Fruit fly (Drosophila melanogaster) whole organism, embryonic: ENCODE results near the gene CG13653.

ENCODE experiments used
- Ada2b ChIP-seq: fragments of 200-800 bp; sonication (Bioruptor generic); IDR thresholded peaks from 2 replicates; pipeline ENCODE4 v1.3.6; 2022; ENCODE audit warnings: missing biosample characterization, missing genetic modification characterization
- Bdp1 ChIP-seq: fragments of 200-800 bp; sonication (Bioruptor generic); optimal IDR thresholded peaks from 3 replicates; lab custom pipeline; 2016; ENCODE audit warnings: missing biosample characterization, missing genetic modification characterization
- CG10147 ChIP-seq: fragments of 200-800 bp; sonication (Bioruptor generic); optimal IDR thresholded peaks from 2 replicates; lab custom pipeline; 2019; ENCODE audit warnings: missing biosample characterization, mild to moderate bottlenecking, missing genetic modification characterization, moderate library complexity
- CG10267 ChIP-seq: fragments of 200-800 bp; sonication (Bioruptor generic); optimal IDR thresholded peaks from 2 replicates; lab custom pipeline; 2018; ENCODE audit warnings: missing biosample characterization, mild to moderate bottlenecking, missing genetic modification characterization, moderate library complexity
- CG10543 ChIP-seq: fragments of 200-800 bp; sonication (Bioruptor generic); optimal IDR thresholded peaks from 3 replicates; lab custom pipeline; 2017; ENCODE audit warnings: missing biosample characterization, mild to moderate bottlenecking, missing genetic modification characterization, moderate library complexity
- CG10979 ChIP-seq: fragments of 200-800 bp; sonication (Bioruptor generic); optimal IDR thresholded peaks from 2 replicates; lab custom pipeline; 2018; ENCODE audit warnings: missing biosample characterization, mild to moderate bottlenecking, missing genetic modification characterization, moderate library complexity
- CG11723 ChIP-seq: fragments of 200-800 bp; sonication (Bioruptor generic); optimal IDR thresholded peaks from 2 replicates; lab custom pipeline; 2017; ENCODE audit warnings: missing biosample characterization, mild to moderate bottlenecking, missing genetic modification characterization
- CG12104 ChIP-seq: fragments of 200-800 bp; sonication (Bioruptor generic); optimal IDR thresholded peaks from 3 replicates; lab custom pipeline; 2016; ENCODE audit warnings: missing biosample characterization, missing genetic modification characterization
- CG12391 ChIP-seq: fragments of 200-800 bp; sonication (Bioruptor generic); optimal IDR thresholded peaks from 3 replicates; lab custom pipeline; 2018; ENCODE audit warnings: missing biosample characterization, mild to moderate bottlenecking, missing genetic modification characterization, moderate library complexity
- CG12659 ChIP-seq: fragments of 200-800 bp; sonication (Bioruptor generic); optimal IDR thresholded peaks from 3 replicates; lab custom pipeline; 2017; ENCODE audit warnings: mild to moderate bottlenecking, missing biosample characterization, missing genetic modification reagents, missing genetic modification characterization
- CG13287 ChIP-seq: fragments of 200-800 bp; sonication (Bioruptor generic); IDR thresholded peaks from 2 replicates; pipeline ENCODE4 v1.3.6; 2022; ENCODE audit warnings: missing biosample characterization, missing genetic modification characterization; ENCODE audit not compliant: partially characterized antibody
- CG14710 ChIP-seq: fragments of 200-800 bp; sonication (Bioruptor generic); optimal IDR thresholded peaks from 3 replicates; lab custom pipeline; 2019; ENCODE audit warnings: missing biosample characterization, mild to moderate bottlenecking, missing genetic modification characterization, moderate library complexity
- CG14860 ChIP-seq: fragments of 200-800 bp; sonication (Bioruptor generic); IDR thresholded peaks from 3 replicates; pipeline ENCODE4 v1.3.6; 2022; ENCODE audit warnings: missing biosample characterization, missing genetic modification characterization; ENCODE audit not compliant: partially characterized antibody
- CG1602 ChIP-seq: fragments of 200-800 bp; sonication (Bioruptor generic); optimal IDR thresholded peaks from 3 replicates; lab custom pipeline; 2016; ENCODE audit warnings: missing biosample characterization, missing genetic modification characterization
- CG1603 ChIP-seq: fragments of 200-800 bp; sonication (Bioruptor generic); optimal IDR thresholded peaks from 2 replicates; lab custom pipeline; 2019; ENCODE audit warnings: missing biosample characterization, mild to moderate bottlenecking, missing genetic modification characterization, moderate library complexity
- CG18262 ChIP-seq: fragments of 200-800 bp; optimal IDR thresholded peaks from 3 replicates; lab custom pipeline; 2019; ENCODE audit warnings: missing biosample characterization, mild to moderate bottlenecking, missing genetic modification characterization, moderate library complexity
- CG18476 ChIP-seq: fragments of 200-800 bp; sonication (Bioruptor generic); optimal IDR thresholded peaks from 2 replicates; lab custom pipeline; 2016; ENCODE audit warnings: missing biosample characterization, mild to moderate bottlenecking, missing genetic modification characterization
- CG18599 ChIP-seq: fragments of 200-800 bp; sonication (Bioruptor generic); optimal IDR thresholded peaks from 3 replicates; lab custom pipeline; 2017; ENCODE audit warnings: missing biosample characterization, missing genetic modification characterization, mild to moderate bottlenecking, moderate library complexity, missing genetic modification reagents
- CG2712 ChIP-seq: fragments of 200-800 bp; optimal IDR thresholded peaks from 3 replicates; lab custom pipeline; 2019; ENCODE audit warnings: missing biosample characterization, mild to moderate bottlenecking, missing genetic modification characterization, moderate library complexity
- CG3065 ChIP-seq: fragments of 200-800 bp; sonication (Bioruptor generic); optimal IDR thresholded peaks from 2 replicates; lab custom pipeline; 2016; ENCODE audit warnings: missing biosample characterization, missing genetic modification characterization
- CG42726 ChIP-seq: fragments of 200-800 bp; sonication (Bioruptor generic); IDR thresholded peaks from 2 replicates; pipeline ENCODE4 v1.3.6; 2022; ENCODE audit warnings: missing biosample characterization, missing genetic modification characterization; ENCODE audit not compliant: partially characterized antibody
- CG4282 ChIP-seq: fragments of 200-800 bp; sonication (Bioruptor generic); optimal IDR thresholded peaks from 2 replicates; lab custom pipeline; 2016; ENCODE audit warnings: missing biosample characterization, missing genetic modification characterization
- CG43689 ChIP-seq: fragments of 200-800 bp; sonication (Bioruptor generic); IDR thresholded peaks from 2 replicates; pipeline ENCODE4 v1.3.6; 2022; ENCODE audit warnings: missing biosample characterization, missing genetic modification characterization
- CG4854 ChIP-seq: fragments of 200-800 bp; sonication (Bioruptor generic); optimal IDR thresholded peaks from 2 replicates; lab custom pipeline; 2016; ENCODE audit warnings: missing biosample characterization, missing genetic modification characterization, inconsistent platforms
- CG7556 ChIP-seq: fragments of 200-800 bp; sonication (Bioruptor generic); optimal IDR thresholded peaks from 2 replicates; lab custom pipeline; 2017; ENCODE audit warnings: missing biosample characterization, mild to moderate bottlenecking, missing genetic modification characterization
- CG8281 ChIP-seq: fragments of 200-800 bp; sonication (Bioruptor generic); optimal IDR thresholded peaks from 2 replicates; lab custom pipeline; 2018; ENCODE audit warnings: missing biosample characterization, mild to moderate bottlenecking, missing genetic modification characterization, moderate library complexity
- CG9727 ChIP-seq: fragments of 200-800 bp; sonication (Bioruptor generic); optimal IDR thresholded peaks from 3 replicates; lab custom pipeline; 2017; ENCODE audit warnings: missing biosample characterization, mild to moderate bottlenecking, missing genetic modification characterization
- CG9932 ChIP-seq: fragments of 200-800 bp; sonication (Bioruptor generic); IDR thresholded peaks from 2 replicates; pipeline ENCODE4 v1.3.6; 2022; ENCODE audit warnings: missing biosample characterization, missing genetic modification characterization
- CrebB ChIP-seq: fragments of 200-800 bp; sonication (Bioruptor generic); optimal IDR thresholded peaks from 3 replicates; lab custom pipeline; 2018; ENCODE audit warnings: missing biosample characterization, mild to moderate bottlenecking, missing genetic modification characterization
- GATAe ChIP-seq: fragments of 200-800 bp; sonication (Bioruptor generic); conservative IDR thresholded peaks from 2 replicates; pipeline ENCODE4 v1.3.6; 2022; ENCODE audit warnings: missing biosample characterization, missing genetic modification characterization
- MTF-1 ChIP-seq: fragments of 200-800 bp; sonication (Bioruptor generic); optimal IDR thresholded peaks from 2 replicates; lab custom pipeline; 2018; ENCODE audit warnings: missing biosample characterization, mild to moderate bottlenecking, missing genetic modification characterization, borderline replicate concordance
- Med ChIP-seq: fragments of 200-800 bp; sonication (Bioruptor generic); peaks from one replicate; lab custom pipeline; 2016; ENCODE audit warnings: missing biosample characterization, missing genetic modification characterization, mild to moderate bottlenecking, inconsistent platforms, moderate library complexity
- Nf-YB ChIP-seq: fragments of 200-800 bp; sonication (Bioruptor generic); optimal IDR thresholded peaks from 3 replicates; lab custom pipeline; 2019; ENCODE audit warnings: missing biosample characterization, mild to moderate bottlenecking, missing genetic modification characterization, moderate library complexity
- Trl ChIP-seq, 3 experiments: fragments of >200 bp in 2 of 3; fragments of 200-800 bp in 1 of 3; sonication (Bioruptor generic) in 1 of 3; optimal IDR thresholded peaks; 2 replicates in 1 of 3; 3 replicates in 2 of 3; lab custom pipeline; 2016 to 2017; ENCODE audit warnings: missing biosample characterization in 1 of 3, missing genetic modification characterization in 1 of 3
- YL-1 ChIP-seq: fragments of 200-800 bp; sonication (Bioruptor generic); optimal IDR thresholded peaks from 3 replicates; lab custom pipeline; 2017; ENCODE audit warnings: missing biosample characterization, mild to moderate bottlenecking, missing genetic modification characterization
- ase ChIP-seq: fragments of 200-800 bp; sonication (Bioruptor generic); IDR thresholded peaks from 3 replicates; pipeline ENCODE4 v1.3.6; 2022; ENCODE audit warnings: missing biosample characterization, missing genetic modification characterization
- cg ChIP-seq: fragments of 200-800 bp; sonication (Bioruptor generic); optimal IDR thresholded peaks from 3 replicates; lab custom pipeline; 2019; ENCODE audit warnings: missing biosample characterization, mild to moderate bottlenecking, missing genetic modification characterization, moderate library complexity
- dysf ChIP-seq: fragments of 200-800 bp; sonication (Bioruptor generic); IDR thresholded peaks from 3 replicates; pipeline ENCODE4 v1.3.6; 2022; ENCODE audit warnings: missing biosample characterization, missing genetic modification characterization
- fru ChIP-seq: fragments of >200 bp; optimal IDR thresholded peaks from 2 replicates; lab custom pipeline; 2017
- fu2 ChIP-seq: fragments of 200-800 bp; sonication (Bioruptor generic); optimal IDR thresholded peaks from 2 replicates; lab custom pipeline; 2016; ENCODE audit warnings: missing biosample characterization, missing genetic modification characterization
- insv ChIP-seq, 2 experiments: fragments of 200-800 bp; sonication (Bioruptor generic); optimal IDR thresholded peaks; 3 replicates each; lab custom pipeline; 2016 to 2018; ENCODE audit warnings: missing biosample characterization in 2 of 2, missing genetic modification characterization in 2 of 2
- nau ChIP-seq: fragments of 200-800 bp; sonication (Bioruptor generic); optimal IDR thresholded peaks from 3 replicates; lab custom pipeline; 2017; ENCODE audit warnings: missing biosample characterization, mild to moderate bottlenecking, missing genetic modification characterization, missing genetic modification reagents
- peb ChIP-seq: fragments of 200-800 bp; sonication (Bioruptor generic); IDR thresholded peaks from 2 replicates; pipeline ENCODE4 v1.3.6; 2022; ENCODE audit warnings: missing biosample characterization, missing genetic modification characterization
- pho ChIP-seq: fragments of 200-800 bp; sonication (Bioruptor generic); optimal IDR thresholded peaks from 2 replicates; lab custom pipeline; 2016; ENCODE audit warnings: missing biosample characterization, missing genetic modification characterization
- pzg ChIP-seq: fragments of 200-800 bp; sonication (Bioruptor generic); optimal IDR thresholded peaks from 3 replicates; lab custom pipeline; 2018; ENCODE audit warnings: missing biosample characterization, mild to moderate bottlenecking, missing genetic modification characterization, moderate library complexity
- shn ChIP-seq: fragments of 200-800 bp; sonication (Bioruptor generic); optimal IDR thresholded peaks from 3 replicates; lab custom pipeline; 2016; ENCODE audit warnings: missing biosample characterization, missing genetic modification characterization
- trh ChIP-seq: fragments of 200-800 bp; sonication (Bioruptor generic); optimal IDR thresholded peaks from 2 replicates; lab custom pipeline; 2016; ENCODE audit warnings: missing biosample characterization, missing genetic modification characterization
- vnd ChIP-seq: fragments of 200-800 bp; sonication (Bioruptor generic); IDR thresholded peaks from 3 replicates; pipeline ENCODE4 v1.3.6; 2022; ENCODE audit warnings: missing biosample characterization, missing genetic modification characterization; ENCODE audit not compliant: partially characterized antibody
- wek ChIP-seq: fragments of 200-800 bp; sonication (Bioruptor generic); optimal IDR thresholded peaks from 3 replicates; lab custom pipeline; 2018; ENCODE audit warnings: missing biosample characterization, mild to moderate bottlenecking, missing genetic modification characterization, moderate library complexity
- zen ChIP-seq: fragments of 200-800 bp; sonication (Bioruptor generic); optimal IDR thresholded peaks from 3 replicates; lab custom pipeline; 2018; ENCODE audit warnings: missing biosample characterization, mild to moderate bottlenecking, missing genetic modification characterization, moderate library complexity

CG13653 gene

dm6 chr3R:25176517-25176916 is 18.8 kb upstream of the CG13653 start (continued):
- TF ChIP-seq CG9932 (GFP tag; lab: Robert Waterston, UW) (no peak), Nf-YB (GFP tag; lab: Kevin White, UChicago) (no peak), CG10979 (tag; lab: Kevin White, UChicago) (peak; percentile 22), Med (peak; percentile 77), CG12391 (tag; lab: Kevin White, UChicago) (no peak), CG7556 (GFP tag; lab: Kevin White, UChicago) (peak; percentile 6), pho (GFP tag; lab: Kevin White, UChicago) (no peak), CG9727 (GFP tag; lab: Kevin White, UChicago) (peak; percentile 2), CG12659 (GFP tag; lab: Kevin White, UChicago) (no peak), CG18476 (GFP tag; lab: Kevin White, UChicago) (no peak), GATAe (GFP tag; lab: Robert Waterston, UW) (no peak), zen (tag; lab: Kevin White, UChicago) (no peak), peb (GFP tag; lab: Robert Waterston, UW) (no peak), trh (GFP tag; lab: Kevin White, UChicago) (no peak), CG8281 (no peak), pzg (GFP tag; lab: Kevin White, UChicago) (no peak), CG13287 (no peak), CG1603 (tag; lab: Kevin White, UChicago) (peak; percentile 18), shn (no peak), Bdp1 (GFP tag; lab: Kevin White, UChicago) (no peak), CG10267 (no peak), CG11723 (GFP tag; lab: Kevin White, UChicago) (no peak), cg (GFP tag; lab: Kevin White, UChicago) (no peak), CG14860 (GFP tag; lab: Robert Waterston, UW) (no peak), wek (GFP tag; lab: Kevin White, UChicago) (no peak), CG42726 (GFP tag; lab: Robert Waterston, UW) (no peak), Trl (optimal IDR thresholded peaks at IDR 0.05; lab: Kevin White, UChicago) (no peak), Trl (GFP tag; optimal IDR thresholded peaks at IDR 0.05; lab: Kevin White, UChicago) (no peak), CrebB (tag; lab: Kevin White, UChicago) (no peak), fru (lab: Kevin White, UChicago) (no peak), Ada2b (no peak), nau (GFP tag; lab: Kevin White, UChicago) (no peak), CG18599 (GFP tag; lab: Kevin White, UChicago) (peak; percentile 53), CG14710 (tag; lab: Kevin White, UChicago) (no peak), CG1602 (GFP tag; lab: Kevin White, UChicago) (no peak), insv (GFP tag; optimal IDR thresholded peaks at IDR 0.05; lab: Kevin White, UChicago) (no peak), YL-1 (GFP tag; lab: Kevin White, UChicago) (no peak), CG43689 (GFP tag; lab: Robert Waterston, UW) (no peak), CG10147 (GFP tag; lab: Kevin White, UChicago) (no peak), CG4854 (GFP tag; lab: Kevin White, UChicago) (no peak), CG4282 (GFP tag; lab: Kevin White, UChicago) (no peak), CG2712 (tag; lab: Kevin White, UChicago) (peak; percentile 13), CG3065 (GFP tag; lab: Kevin White, UChicago) (no peak), fu2 (GFP tag; lab: Kevin White, UChicago) (no peak), MTF-1 (GFP tag; lab: Kevin White, UChicago) (no peak), CG12104 (GFP tag; lab: Kevin White, UChicago) (no peak), CG18262 (tag; lab: Kevin White, UChicago) (peak; percentile 13), CG10543 (GFP tag; lab: Kevin White, UChicago) (no peak), vnd (GFP tag; lab: Robert Waterston, UW) (no peak), ase (GFP tag; lab: Robert Waterston, UW) (0 out of 3 replicates have a peak, but pooled peaks have one; percentile 26), dysf (GFP tag; lab: Robert Waterston, UW) (peak; percentile 37; the same call in 1 of the 3 replicates)
